Fruit fly (Drosophila melanogaster) whole organism, wandering third instar larva: ENCODE measurements around the gene CG13700.
A peak's percentile ranks its signal among the peaks of the same experiment; 100 is the strongest.

Source experiments
- Abd-B ChIP-seq: fragments of >200 bp; optimal IDR thresholded peaks from 2 replicates; lab custom pipeline; 2017; ENCODE audit warnings: missing biosample characterization, missing genetic modification characterization
- CG32264 ChIP-seq: fragments of 200-800 bp; sonication (Bioruptor generic); optimal IDR thresholded peaks from 2 replicates; lab custom pipeline; 2016; ENCODE audit warnings: missing biosample characterization, missing genetic modification characterization
- CG9705 ChIP-seq: fragments of 200-800 bp; sonication (Bioruptor generic); optimal IDR thresholded peaks from 2 replicates; lab custom pipeline; 2018; ENCODE audit warnings: missing biosample characterization, mild to moderate bottlenecking, missing genetic modification characterization
- CrebA ChIP-seq: fragments of 200-800 bp; sonication (Bioruptor generic); optimal IDR thresholded peaks from 2 replicates; lab custom pipeline; 2016; ENCODE audit warnings: missing biosample characterization, mild to moderate bottlenecking, missing genetic modification characterization, borderline replicate concordance
- Dfd ChIP-seq: fragments of >200 bp; optimal IDR thresholded peaks from 2 replicates; lab custom pipeline; 2017; ENCODE audit warnings: missing biosample characterization, missing genetic modification characterization
- Dif ChIP-seq: fragments of 200-275, 200-300 bp; sonication (Bioruptor generic); optimal IDR thresholded peaks from 2 replicates; lab custom pipeline; 2018; ENCODE audit warnings: missing biosample characterization, missing genetic modification characterization; ENCODE audit not compliant: partially characterized antibody
- GATAd ChIP-seq: sonication (Bioruptor generic); optimal IDR thresholded peaks from 2 replicates; lab custom pipeline; 2016; ENCODE audit warnings: missing biosample characterization, missing genetic modification characterization
- HLH106 ChIP-seq: fragments of 200-800 bp; optimal IDR thresholded peaks from 3 replicates; lab custom pipeline; 2019; ENCODE audit warnings: missing biosample characterization, mild to moderate bottlenecking, missing genetic modification characterization, moderate library complexity
- Hnf4 ChIP-seq: fragments of 200-800 bp; sonication (Bioruptor generic); optimal IDR thresholded peaks from 2 replicates; lab custom pipeline; 2016; ENCODE audit warnings: missing biosample characterization, mild to moderate bottlenecking, missing genetic modification characterization
- Hr83 ChIP-seq: fragments of 200-300 bp; sonication (Bioruptor generic); optimal IDR thresholded peaks from 2 replicates; lab custom pipeline; 2016; ENCODE audit warnings: missing biosample characterization, mild to moderate bottlenecking, missing genetic modification characterization, moderate library complexity; ENCODE audit not compliant: poor library complexity, severe bottlenecking
- Mio ChIP-seq: sonication (Bioruptor generic); optimal IDR thresholded peaks from 2 replicates; lab custom pipeline; 2016; ENCODE audit warnings: missing biosample characterization, missing genetic modification characterization
- Myc ChIP-seq: fragments of >200 bp; optimal IDR thresholded peaks from 2 replicates; lab custom pipeline; 2017
- N ChIP-seq: fragments of >200 bp; optimal IDR thresholded peaks from 2 replicates; lab custom pipeline; 2018; ENCODE audit warnings: missing biosample characterization, missing external identifiers, missing genetic modification characterization
- OdsH ChIP-seq: fragments of 200-800 bp; sonication (Bioruptor generic); optimal IDR thresholded peaks from 2 replicates; lab custom pipeline; 2016; ENCODE audit warnings: missing biosample characterization, mild to moderate bottlenecking, missing genetic modification characterization
- Rel ChIP-seq, 2 experiments: fragments of 200-800 bp; sonication (Bioruptor generic) in 1 of 2; optimal IDR thresholded peaks; 2 replicates in 1 of 2; 3 replicates in 1 of 2; lab custom pipeline; 2016 to 2019; ENCODE audit warnings: mild to moderate bottlenecking in 2 of 2, missing biosample characterization in 2 of 2, missing genetic modification characterization in 2 of 2, moderate library complexity in 1 of 2
- Sp1 ChIP-seq: fragments of 200-800 bp; sonication (Bioruptor generic); optimal IDR thresholded peaks from 3 replicates; lab custom pipeline; 2019; ENCODE audit warnings: missing biosample characterization, mild to moderate bottlenecking, missing genetic modification characterization, moderate library complexity
- Vsx2 ChIP-seq: fragments of 200-300, 225-300 bp; sonication (Bioruptor generic); optimal IDR thresholded peaks from 2 replicates; lab custom pipeline; 2018; ENCODE audit warnings: missing biosample characterization, missing genetic modification characterization; ENCODE audit not compliant: partially characterized antibody
- br ChIP-seq: fragments of 200-800 bp; sonication (Bioruptor generic); optimal IDR thresholded peaks from 2 replicates; lab custom pipeline; 2016; ENCODE audit warnings: missing biosample characterization, missing genetic modification characterization
- brk ChIP-seq: fragments of 200-800 bp; sonication (Bioruptor generic); optimal IDR thresholded peaks from 2 replicates; lab custom pipeline; 2016; ENCODE audit warnings: missing biosample characterization, mild to moderate bottlenecking, missing genetic modification characterization
- dmrt93B ChIP-seq: fragments of 200-800 bp; sonication (Bioruptor generic); optimal IDR thresholded peaks from 2 replicates; lab custom pipeline; 2018; ENCODE audit warnings: missing biosample characterization, mild to moderate bottlenecking, missing genetic modification characterization
- dsf ChIP-seq: sonication (Bioruptor generic); optimal IDR thresholded peaks from 2 replicates; lab custom pipeline; 2016; ENCODE audit warnings: missing biosample characterization, missing genetic modification characterization, borderline replicate concordance
- ey ChIP-seq: fragments of 200-800 bp; sonication (Bioruptor generic); optimal IDR thresholded peaks from 2 replicates; lab custom pipeline; 2016; ENCODE audit warnings: missing biosample characterization, missing genetic modification characterization
- foxo ChIP-seq, 2 experiments: fragments of 200-800 bp; sonication (Bioruptor generic); optimal IDR thresholded peaks; 2 replicates in 1 of 2; 3 replicates in 1 of 2; lab custom pipeline; 2016 to 2017; ENCODE audit warnings: missing biosample characterization in 2 of 2, missing genetic modification characterization in 2 of 2
- fru ChIP-seq: fragments of 200-800 bp; sonication (Bioruptor generic); optimal IDR thresholded peaks from 3 replicates; lab custom pipeline; 2016; ENCODE audit warnings: missing biosample characterization, mild to moderate bottlenecking, missing genetic modification characterization
- h ChIP-seq: fragments of 200-800 bp; sonication (Bioruptor generic); optimal IDR thresholded peaks from 3 replicates; lab custom pipeline; 2016; ENCODE audit warnings: missing biosample characterization, mild to moderate bottlenecking, missing genetic modification characterization
- jim ChIP-seq: fragments of 175-275, 200-325 bp; sonication (Bioruptor generic); optimal IDR thresholded peaks from 2 replicates; lab custom pipeline; 2016; ENCODE audit warnings: missing biosample characterization, mild to moderate bottlenecking, missing genetic modification characterization
- lola ChIP-seq: fragments of >200 bp; optimal IDR thresholded peaks from 2 replicates; lab custom pipeline; 2017; ENCODE audit warnings: missing biosample characterization, missing genetic modification characterization
- pan ChIP-seq: fragments of >200 bp; optimal IDR thresholded peaks from 2 replicates; lab custom pipeline; 2017
- rgr ChIP-seq: fragments of 200-800 bp; sonication (Bioruptor generic); optimal IDR thresholded peaks from 3 replicates; lab custom pipeline; 2016; ENCODE audit warnings: missing biosample characterization, mild to moderate bottlenecking, missing genetic modification characterization
- sage ChIP-seq: fragments of 200-800 bp; sonication (Bioruptor generic); optimal IDR thresholded peaks from 2 replicates; lab custom pipeline; 2016; ENCODE audit warnings: missing biosample characterization, mild to moderate bottlenecking, missing genetic modification characterization
- sv ChIP-seq: fragments of 200-800 bp; sonication (Bioruptor generic); optimal IDR thresholded peaks from 3 replicates; lab custom pipeline; 2016; ENCODE audit warnings: missing biosample characterization, missing genetic modification characterization
- tai ChIP-seq: sonication (Bioruptor generic); optimal IDR thresholded peaks from 2 replicates; lab custom pipeline; 2016; ENCODE audit warnings: missing biosample characterization, missing genetic modification characterization
- usp ChIP-seq: fragments of >200 bp; optimal IDR thresholded peaks from 2 replicates; lab custom pipeline; 2017; ENCODE audit warnings: missing biosample characterization, missing genetic modification characterization
- woc ChIP-seq: sonication (Bioruptor generic); optimal IDR thresholded peaks from 2 replicates; lab custom pipeline; 2016; ENCODE audit warnings: missing biosample characterization, mild to moderate bottlenecking, missing genetic modification characterization

The CG13700 gene

DNA sequence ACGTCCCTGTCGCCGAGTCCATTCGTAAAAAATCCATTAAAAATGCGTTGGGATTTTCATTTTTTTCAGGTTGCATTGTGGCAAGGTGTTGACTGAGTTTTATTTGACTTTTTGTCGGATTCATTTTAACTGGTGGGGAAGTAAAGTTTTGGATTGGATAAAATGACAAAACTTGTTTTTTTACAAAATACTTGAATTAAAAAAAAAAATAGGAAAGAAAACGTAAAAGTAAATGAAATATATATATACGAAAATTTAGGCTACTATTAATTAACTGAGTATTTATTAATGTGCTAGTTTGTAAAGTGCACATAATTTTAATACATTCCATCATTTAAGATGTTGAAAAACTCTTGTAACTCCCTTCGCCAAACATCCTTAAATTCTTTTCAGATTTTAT, 24.5 kb downstream of the CG13700 start:
- TF ChIP-seq Myc (no peak), br (GFP tag; lab: Kevin White, UChicago) (no peak), CG9705 (GFP tag; lab: Kevin White, UChicago) (no peak), Vsx2 (GFP tag; lab: Kevin White, UChicago) (no peak), brk (no peak), HLH106 (tag; lab: Kevin White, UChicago) (no peak), lola (GFP tag; lab: Kevin White, UChicago) (no peak), dsf (GFP tag; lab: Kevin White, UChicago) (no peak), OdsH (no peak), Hr83 (GFP tag; lab: Kevin White, UChicago) (no peak), h (GFP tag; lab: Kevin White, UChicago) (no peak), Rel (GFP tag; optimal IDR thresholded peaks at IDR 0.05; lab: Kevin White, UChicago) (no peak), Rel (tag; optimal IDR thresholded peaks at IDR 0.05; lab: Kevin White, UChicago) (no peak), woc (no peak), N (no peak), sage (no peak), pan (lab: Kevin White, UChicago) (no peak), Dfd (GFP tag; lab: Kevin White, UChicago) (no peak), tai (no peak), foxo (GFP tag; optimal IDR thresholded peaks at IDR 0.05; lab: Kevin White, UChicago) (no peak)

DNA sequence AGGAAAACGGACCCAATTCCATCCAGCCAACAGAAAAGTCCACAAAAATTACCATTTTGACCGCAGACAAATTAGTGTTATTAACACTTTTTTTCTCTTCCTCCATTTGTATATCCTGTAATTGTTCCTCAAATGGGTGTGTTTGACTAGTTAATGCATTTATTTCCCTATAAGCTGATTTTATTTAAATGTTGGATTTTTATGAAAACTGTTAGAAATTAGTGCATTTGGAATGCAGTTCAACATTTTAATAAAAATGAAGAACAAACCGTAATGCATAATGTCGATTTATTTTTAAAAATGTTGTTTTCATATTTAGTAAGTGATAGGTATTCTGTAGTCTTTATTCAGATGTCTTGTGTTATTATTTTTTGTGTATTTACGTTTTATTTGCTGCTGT, 25.2 kb downstream of the CG13700 start:
- TF ChIP-seq HLH106 (tag; lab: Kevin White, UChicago) (peak; percentile 26), br (GFP tag; lab: Kevin White, UChicago) (peak; percentile 26), woc (peak; percentile 42), OdsH (peak; percentile 18), Hnf4 (GFP tag; lab: Kevin White, UChicago) (peak; percentile 6), ey (peak; percentile 6), Abd-B (GFP tag; lab: Kevin White, UChicago) (no peak), fru (GFP tag; lab: Kevin White, UChicago) (peak; percentile 46), foxo (GFP tag; optimal IDR thresholded peaks at IDR 0.05; lab: Kevin White, UChicago) (peak in 1 of 2 experiments; percentile 48), CrebA (GFP tag; lab: Kevin White, UChicago) (no peak)
- TF ChIP-seq, all 38 proteins: peak for 8

DNA sequence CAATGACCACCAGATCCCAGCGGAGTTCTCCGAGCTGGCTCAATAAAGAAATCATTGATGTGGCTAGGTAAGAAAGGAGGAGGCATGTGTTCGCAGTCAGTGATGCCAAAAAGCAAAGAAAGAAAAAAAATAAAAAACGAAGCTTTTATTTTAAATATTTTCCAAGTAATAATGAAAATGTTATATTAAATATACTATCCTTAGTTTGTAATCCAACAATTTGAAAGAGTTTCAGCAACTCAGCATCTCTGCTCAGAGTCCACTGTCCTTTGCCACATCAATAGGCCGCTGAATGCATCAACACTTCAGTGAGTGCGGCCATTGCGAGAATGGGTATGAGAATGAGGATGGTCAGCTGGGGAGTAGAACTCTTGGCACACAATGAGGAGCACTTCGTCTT, 26.9 kb downstream of the CG13700 start:
- TF ChIP-seq foxo (GFP tag; optimal IDR thresholded peaks at IDR 0.05; lab: Kevin White, UChicago) = peak in 1 of 2 experiments; percentile 25
- TF ChIP-seq sv = no peak
- TF ChIP-seq pan (lab: Kevin White, UChicago) = no peak
- no peak for TF ChIP-seq Sp1 (GFP tag; lab: Kevin White, UChicago)
- no peak for TF ChIP-seq Abd-B (GFP tag; lab: Kevin White, UChicago)
- TF ChIP-seq CG9705 (GFP tag; lab: Kevin White, UChicago) = no peak
- TF ChIP-seq br (GFP tag; lab: Kevin White, UChicago) = no peak
- TF ChIP-seq GATAd (GFP tag; lab: Kevin White, UChicago) = no peak
- peak; percentile 20 for TF ChIP-seq ey
- peak; percentile 25 for TF ChIP-seq rgr (GFP tag; lab: Kevin White, UChicago)
- no peak for TF ChIP-seq HLH106 (tag; lab: Kevin White, UChicago)
- TF ChIP-seq fru (GFP tag; lab: Kevin White, UChicago) = no peak
- TF ChIP-seq N = no peak
- TF ChIP-seq jim (GFP tag; lab: Kevin White, UChicago) = no peak
- TF ChIP-seq usp (GFP tag; lab: Kevin White, UChicago) = no peak

DNA sequence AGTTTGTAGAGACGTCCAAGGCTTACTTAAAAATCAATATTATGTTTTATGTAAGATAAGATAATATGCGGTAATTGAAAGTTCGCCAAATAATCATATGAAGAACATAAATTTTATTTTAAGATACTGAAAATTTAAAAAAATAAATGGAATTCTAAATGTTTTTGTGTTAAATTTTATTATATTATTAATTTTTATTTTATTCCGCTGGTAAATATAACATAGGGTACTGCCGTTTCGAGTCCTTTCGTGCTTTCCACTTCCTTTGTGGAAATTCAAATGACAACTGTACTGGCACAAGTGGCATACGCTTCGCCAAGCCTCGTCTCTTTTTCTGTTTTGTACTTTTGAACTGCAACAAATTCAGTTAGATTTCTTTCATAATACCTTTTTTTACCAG, 27.9 kb downstream of the CG13700 start:
- TF ChIP-seq sv = no peak
- TF ChIP-seq Hr83 (GFP tag; lab: Kevin White, UChicago) = no peak
- no peak for TF ChIP-seq lola (GFP tag; lab: Kevin White, UChicago)
- TF ChIP-seq fru (GFP tag; lab: Kevin White, UChicago) = no peak
- no peak for TF ChIP-seq usp (GFP tag; lab: Kevin White, UChicago)
- TF ChIP-seq dmrt93B = no peak
- TF ChIP-seq h (GFP tag; lab: Kevin White, UChicago) = no peak
- no peak for TF ChIP-seq Rel (GFP tag; optimal IDR thresholded peaks at IDR 0.05; lab: Kevin White, UChicago)
- no peak for TF ChIP-seq Rel (tag; optimal IDR thresholded peaks at IDR 0.05; lab: Kevin White, UChicago)
- no peak for TF ChIP-seq CG32264 (GFP tag; lab: Kevin White, UChicago)
- no peak for TF ChIP-seq Dif (GFP tag; lab: Kevin White, UChicago)
- TF ChIP-seq Mio (GFP tag; lab: Kevin White, UChicago) = no peak
- TF ChIP-seq Abd-B (GFP tag; lab: Kevin White, UChicago) = no peak
